Worm (Caenorhabditis elegans) whole organism, midembryonic: ENCODE results near the gene K11D12.6.

Experiments used
- cog-1 ChIP-seq: sonication (generic microtip); optimal IDR thresholded peaks from 2 replicates; lab custom pipeline; 2016; ENCODE audit warnings: missing genetic modification characterization, missing compliant biosample characterization
- flt-1 ChIP-seq: fragments of 200-800 bp; sonication (Bioruptor generic); IDR thresholded peaks from 2 replicates; pipeline ENCODE4 v1.3.6; 2022; ENCODE audit warnings: missing genetic modification characterization, missing compliant biosample characterization
- klf-2 ChIP-seq: fragments of 200-800 bp; sonication (Bioruptor generic); conservative IDR thresholded peaks from 2 replicates; pipeline ENCODE4 v1.3.6; 2022; ENCODE audit warnings: missing genetic modification reagents, missing genetic modification characterization, missing compliant biosample characterization
- ref-1 ChIP-seq: fragments of 200-800 bp; sonication (Bioruptor generic); conservative IDR thresholded peaks from 2 replicates; pipeline ENCODE4 v1.3.6; 2022; ENCODE audit warnings: missing genetic modification reagents, missing genetic modification characterization, missing compliant biosample characterization
- ztf-29 ChIP-seq: fragments of 200-800 bp; sonication (Bioruptor generic); IDR thresholded peaks from 2 replicates; pipeline ENCODE4 v1.3.6; 2022; ENCODE audit warnings: missing genetic modification reagents, missing genetic modification characterization, missing compliant biosample characterization

DNA sequence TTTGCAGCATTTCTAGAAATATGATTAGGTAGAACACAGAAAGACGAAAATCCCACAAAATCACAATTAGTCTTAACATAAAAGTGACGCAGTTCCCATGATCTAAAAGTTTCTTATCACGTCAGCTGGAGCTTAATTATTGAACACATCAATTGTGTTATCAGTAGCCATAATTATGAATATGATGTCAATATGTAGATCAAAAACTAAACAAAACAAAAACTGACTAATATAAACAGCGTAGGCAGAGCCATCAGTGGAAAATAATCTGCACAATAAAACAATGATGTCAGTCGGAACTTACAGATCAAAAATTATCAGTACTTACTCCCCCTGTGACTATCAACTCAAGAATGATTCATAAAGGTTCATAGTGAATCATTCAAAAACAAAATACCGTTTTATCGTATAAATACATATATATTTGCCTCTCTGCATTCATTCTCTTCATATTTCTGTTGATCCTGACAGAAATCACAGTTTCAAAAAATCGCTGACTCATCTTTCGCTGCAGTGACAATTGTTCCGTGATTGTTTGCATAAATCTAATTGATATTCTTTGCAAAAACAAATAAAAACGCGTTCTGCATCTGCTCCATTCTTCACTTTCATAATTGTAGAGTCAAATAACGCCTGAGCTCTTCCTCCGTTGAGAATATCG, 22.6 kb downstream of the K11D12.6 start, which contains the start of gene srr-6:
- TF ChIP-seq ztf-29 (no peak), ref-1 (GFP tag; lab: Robert Waterston, UW) (no peak), klf-2 (GFP tag; lab: Robert Waterston, UW) (no peak), flt-1 (no peak), cog-1 (tag; lab: Kevin White, UChicago) (no peak)
